Fruit fly (Drosophila melanogaster) S2 (cell line): ENCODE results near the gene ND-B8.

ENCODE experiments used
- CG8478 ChIP-seq: fragments of >200 bp; optimal IDR thresholded peaks from 2 replicates; lab custom pipeline; 2018
- CTCF ChIP-seq, 2 experiments: fragments of >200 bp; optimal IDR thresholded peaks; 2 replicates each; lab custom pipeline; 2018

DNA sequence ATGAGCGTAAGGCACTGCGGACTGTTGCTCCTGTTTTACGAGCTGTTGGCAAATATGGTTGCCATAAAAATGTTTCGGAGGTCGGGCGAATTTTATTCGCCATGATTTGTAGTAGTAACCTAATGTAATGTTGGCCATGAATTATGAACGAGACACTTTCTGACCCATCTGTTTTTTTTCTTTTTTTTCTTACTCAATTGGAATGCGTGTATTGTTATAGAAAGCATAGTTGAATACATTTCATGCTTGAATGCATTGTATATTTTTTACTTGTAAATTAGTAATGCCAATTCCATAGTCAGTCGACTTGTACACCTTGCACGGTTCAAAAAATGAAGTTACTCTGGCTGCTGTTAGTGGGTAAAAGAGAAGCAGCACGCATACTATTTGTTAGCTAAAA lies 16.9 kb upstream of the ND-B8 start, which contains the start of gene CG43056:
- TF ChIP-seq CG8478 (lab: Kevin White, UChicago) (no peak), CTCF (optimal IDR thresholded peaks at IDR 0.05; lab: Kevin White, UChicago) (no peak)
